Fruit fly (Drosophila melanogaster): Measurements from ENCODE around the gene CG1271.

CG1271 gene

dm6 chr3L:3081146-3081872, 29.0 kb downstream of the CG1271 start (continued):
- TF ChIP-seq CG6791 (GFP tag; IDR thresholded peaks at IDR 0.05; ENCODE audit: partially characterized antibody) (peak; percentile 80; the same call in 2 of the 3 replicates), hbn (GFP tag; IDR thresholded peaks at IDR 0.05; ENCODE audit: partially characterized antibody) (0 out of 2 replicates have a peak, but pooled peaks have one; percentile 29), bbx (GFP tag; IDR thresholded peaks at IDR 0.05; ENCODE audit: partially characterized antibody) (peak; percentile 79), luna (GFP tag; optimal IDR thresholded peaks at IDR 0.05) (peak; percentile 65), Bdp1 (GFP tag; optimal IDR thresholded peaks at IDR 0.05) (peak; percentile 92), pzg (GFP tag; optimal IDR thresholded peaks at IDR 0.05) (peak; percentile 33), Antp (GFP tag; optimal IDR thresholded peaks at IDR 0.05) (peak; percentile 94), ssp (GFP tag; IDR thresholded peaks at IDR 0.05) (peak; percentile 92), CG32532 (GFP tag; IDR thresholded peaks at IDR 0.05) (peak; percentile 99), pb (GFP tag; optimal IDR thresholded peaks at IDR 0.05) (peak; percentile 91), CG4328 (GFP tag; optimal IDR thresholded peaks at IDR 0.05) (peak; percentile 97), Xrp1 (GFP tag; IDR thresholded peaks at IDR 0.05) (peak; percentile 99), CG12942 (GFP tag; optimal IDR thresholded peaks at IDR 0.05) (peak; percentile 98), CG2116 (GFP tag; optimal IDR thresholded peaks at IDR 0.05) (peak; percentile 89), B-H1 (GFP tag; IDR thresholded peaks at IDR 0.05) (peak; percentile 98), CG8924 (tag; optimal IDR thresholded peaks at IDR 0.05) (peak; percentile 98), Hsf (GFP tag; optimal IDR thresholded peaks at IDR 0.05) (peak; percentile 98), lab (GFP tag; optimal IDR thresholded peaks at IDR 0.05) (peak; percentile 100), CG10366 (GFP tag; IDR thresholded peaks at IDR 0.05) (peak; percentile 99), CG7745 (tag; optimal IDR thresholded peaks at IDR 0.05) (peak; percentile 91), CG17612 (GFP tag; IDR thresholded peaks at IDR 0.05) (peak; percentile 97), hkb (optimal IDR thresholded peaks at IDR 0.05) (peak; percentile 52), hkb (GFP tag; IDR thresholded peaks at IDR 0.05) (peak; percentile 99), dan (GFP tag; IDR thresholded peaks at IDR 0.05) (peak; percentile 85), chif (GFP tag; optimal IDR thresholded peaks at IDR 0.05) (peak; percentile 93 to 97), ind (GFP tag; optimal IDR thresholded peaks at IDR 0.05) (peak; percentile 99), klu (GFP tag; IDR thresholded peaks at IDR 0.05) (peak; percentile 96), CG33213 (GFP tag; optimal IDR thresholded peaks at IDR 0.05) (peak; percentile 95), Bteb2 (GFP tag; optimal IDR thresholded peaks at IDR 0.05) (peak; percentile 96), da (GFP tag; optimal IDR thresholded peaks at IDR 0.05) (peak; percentile 92), lola (GFP tag; optimal IDR thresholded peaks at IDR 0.05) (peak in 1 of 3 experiments; percentile 94), HLHmδ (GFP tag; optimal IDR thresholded peaks at IDR 0.05) (peak; percentile 31), scrt (GFP tag; optimal IDR thresholded peaks at IDR 0.05) (peak; percentile 98), slbo (GFP tag; IDR thresholded peaks at IDR 0.05) (peak; percentile 99), Rx (GFP tag; IDR thresholded peaks at IDR 0.05) (peak; percentile 98), knrl (GFP tag; IDR thresholded peaks at IDR 0.05; ENCODE audit: partially characterized antibody) (peak; percentile 76), CG2120 (GFP tag; optimal IDR thresholded peaks at IDR 0.05) (peak; percentile 99), C15 (GFP tag; IDR thresholded peaks at IDR 0.05) (peak; percentile 96), Ets65A (GFP tag) (peak; percentile 99), CG2875 (GFP tag; optimal IDR thresholded peaks at IDR 0.05) (peak; percentile 98), CG8388 (GFP tag; optimal IDR thresholded peaks at IDR 0.05) (peak; percentile 98), Max (GFP tag; optimal IDR thresholded peaks at IDR 0.05) (peak; percentile 99), gfzf (GFP tag; optimal IDR thresholded peaks at IDR 0.05) (peak; percentile 12), gcm2 (GFP tag; optimal IDR thresholded peaks at IDR 0.05) (peak; percentile 97), ato (GFP tag; IDR thresholded peaks at IDR 0.05; ENCODE audit: partially characterized antibody) (no peak), CG9932 (GFP tag; IDR thresholded peaks at IDR 0.05) (peak; percentile 99), CG2889 (GFP tag; IDR thresholded peaks at IDR 0.05) (peak; percentile 98), phol (tag; optimal IDR thresholded peaks at IDR 0.05) (peak; percentile 96), pho (GFP tag; optimal IDR thresholded peaks at IDR 0.05) (peak; percentile 97)
